Worm (Caenorhabditis elegans): ENCODE results near the gene del-6.

The del-6 gene

DNA sequence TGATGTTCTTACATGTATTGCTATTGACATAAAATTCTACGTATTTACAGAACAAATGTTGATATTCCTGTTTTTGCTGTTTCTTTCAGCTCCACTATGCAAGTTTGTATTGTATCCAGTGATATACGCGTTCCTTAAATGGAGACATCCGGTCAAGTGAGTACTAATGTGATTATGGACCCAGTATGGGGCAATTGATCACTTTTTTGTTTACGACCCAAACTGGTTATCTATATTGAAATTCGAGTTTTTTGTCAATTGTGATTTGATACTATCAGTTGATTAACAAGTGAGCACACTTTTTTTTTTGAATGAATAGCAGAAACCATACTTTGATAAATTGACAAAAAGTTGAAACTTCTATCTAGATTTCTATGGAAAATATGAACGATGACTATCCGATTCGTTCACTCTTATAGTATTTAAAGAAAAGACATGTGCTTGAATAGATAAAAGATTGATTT, 9.2 kb downstream of the del-6 start, which contains the start of gene T21C9.6:
TSS of gene T21C9.6 (plus strand) at position 51 of the 464 bp plus-strand sequence.
- no peak for TF ChIP-seq ztf-23 (GFP tag; IDR thresholded peaks at IDR 0.05)
- no peak for TF ChIP-seq flt-1 (GFP tag; IDR thresholded peaks at IDR 0.05)
- no peak for TF ChIP-seq klf-2 (GFP tag; conservative IDR thresholded peaks at IDR 0.05)
- no peak for TF ChIP-seq cog-1 (tag; optimal IDR thresholded peaks at IDR 0.05)
- no peak for TF ChIP-seq ztf-29 (GFP tag; IDR thresholded peaks at IDR 0.05)
- no peak for TF ChIP-seq med-1 (GFP tag; optimal IDR thresholded peaks at IDR 0.05; ENCODE audit: insufficient read depth)
- TF ChIP-seq tab-1 (GFP tag; IDR thresholded peaks at IDR 0.05), result no peak
- no peak for TF ChIP-seq ref-1 (GFP tag; conservative IDR thresholded peaks at IDR 0.05)
- TF ChIP-seq T22C8.4 (GFP tag; IDR thresholded peaks at IDR 0.05), result no peak

DNA sequence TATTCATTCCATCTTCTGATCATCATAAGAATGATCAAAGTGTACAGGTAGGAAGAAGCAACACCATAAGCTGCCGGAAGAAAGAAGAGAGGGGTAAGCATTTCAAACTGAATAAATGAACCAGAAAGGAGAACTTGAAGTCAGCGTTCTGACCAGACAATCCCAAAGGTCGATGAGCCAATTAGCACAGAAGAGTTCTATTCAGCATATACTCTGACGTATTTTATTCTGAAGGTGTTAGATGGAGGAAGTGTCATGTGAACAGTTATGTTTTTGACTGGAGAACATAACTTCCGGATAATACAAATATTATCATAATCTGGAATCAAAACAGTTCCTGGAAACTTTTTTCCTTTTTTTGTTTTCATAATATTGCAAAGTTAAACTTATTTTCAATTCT, 16.0 kb downstream of the del-6 start, which contains the start of gene srg-32:
TSS of gene srg-32 (minus strand) at position 101 of the 400 bp plus-strand sequence.
- TF ChIP-seq flt-1 (GFP tag; IDR thresholded peaks at IDR 0.05), result no peak
- no peak for TF ChIP-seq med-1 (GFP tag; optimal IDR thresholded peaks at IDR 0.05; ENCODE audit: insufficient read depth)
- TF ChIP-seq cog-1 (tag; optimal IDR thresholded peaks at IDR 0.05), result no peak
- TF ChIP-seq ref-1 (GFP tag; conservative IDR thresholded peaks at IDR 0.05), result no peak
- no peak for TF ChIP-seq ztf-29 (GFP tag; IDR thresholded peaks at IDR 0.05)
- TF ChIP-seq ztf-23 (GFP tag; IDR thresholded peaks at IDR 0.05), result no peak
- TF ChIP-seq T22C8.4 (GFP tag; IDR thresholded peaks at IDR 0.05), result no peak
- no peak for TF ChIP-seq tab-1 (GFP tag; IDR thresholded peaks at IDR 0.05)
- no peak for TF ChIP-seq klf-2 (GFP tag; conservative IDR thresholded peaks at IDR 0.05)

DNA sequence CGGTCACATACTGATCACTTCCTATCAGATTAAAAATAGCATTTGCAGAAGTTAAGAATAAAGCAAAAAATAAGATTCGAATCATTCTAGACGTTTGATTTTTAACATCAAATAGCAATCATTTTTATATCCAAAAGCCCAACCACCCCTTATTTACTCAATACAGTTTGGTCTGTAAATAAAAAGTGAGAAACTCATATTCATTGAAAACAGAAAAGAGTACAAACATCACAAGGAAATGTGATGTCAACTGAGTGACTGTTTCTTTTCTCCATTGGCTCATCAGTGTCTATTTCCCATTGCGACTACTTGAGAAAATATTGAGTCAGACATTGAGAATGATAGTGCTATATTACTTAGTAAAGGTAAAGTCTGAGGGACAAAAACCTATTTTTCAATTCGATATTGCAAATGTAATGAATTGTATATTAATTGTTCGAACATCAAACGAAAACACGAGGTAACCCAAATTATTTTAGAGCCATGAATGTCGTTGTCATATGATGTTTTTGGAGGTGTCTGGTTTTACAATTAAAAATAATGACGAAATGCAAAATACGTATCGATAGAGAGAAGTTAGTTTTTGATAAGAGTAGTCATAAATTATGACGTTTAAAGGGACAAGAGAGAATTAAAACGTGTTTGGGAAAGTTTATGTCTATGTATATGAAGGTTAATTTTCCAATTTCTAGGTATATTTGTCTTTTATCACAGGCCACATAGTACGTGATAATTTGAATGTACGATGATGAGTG, 17.2 kb downstream of the del-6 start, which contains the start of gene ttr-23:
TSS of gene ttr-23 (minus strand) at position 87 of the 755 bp plus-strand sequence.
- TF ChIP-seq T22C8.4 (GFP tag; IDR thresholded peaks at IDR 0.05) (no peak), cog-1 (tag; optimal IDR thresholded peaks at IDR 0.05) (no peak), ref-1 (GFP tag; conservative IDR thresholded peaks at IDR 0.05) (no peak), med-1 (GFP tag; optimal IDR thresholded peaks at IDR 0.05; ENCODE audit: insufficient read depth) (no peak), ztf-29 (GFP tag; IDR thresholded peaks at IDR 0.05) (no peak), ztf-23 (GFP tag; IDR thresholded peaks at IDR 0.05) (no peak), klf-2 (GFP tag; conservative IDR thresholded peaks at IDR 0.05) (no peak), tab-1 (GFP tag; IDR thresholded peaks at IDR 0.05) (no peak), flt-1 (GFP tag; IDR thresholded peaks at IDR 0.05) (no peak)

DNA sequence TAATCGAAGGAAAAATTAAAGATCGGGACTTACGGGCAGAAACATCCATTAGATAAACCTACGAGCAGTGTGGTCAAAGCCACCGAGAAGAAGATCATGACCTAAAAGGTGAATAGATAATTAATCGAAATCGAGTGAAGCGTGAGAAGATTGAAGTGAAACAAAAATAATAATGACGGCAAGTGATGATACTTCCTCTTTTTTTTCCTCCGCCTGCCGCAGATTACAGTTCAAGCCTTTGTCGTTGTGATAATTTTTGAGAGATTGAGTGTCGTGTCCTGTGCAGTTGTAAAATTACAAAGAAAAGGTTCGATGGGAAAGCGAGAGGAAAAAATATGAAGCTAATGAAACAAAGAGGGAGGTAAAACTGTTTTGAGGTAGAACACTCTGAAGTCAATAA, 19.8 kb downstream of the del-6 start, which contains the start of gene T21C9.9:
TSS of gene T21C9.9 (minus strand) at position 101 of the 400 bp plus-strand sequence.
- no peak for TF ChIP-seq cog-1 (tag; optimal IDR thresholded peaks at IDR 0.05)
- TF ChIP-seq med-1 (GFP tag; optimal IDR thresholded peaks at IDR 0.05; ENCODE audit: insufficient read depth), result no peak
- TF ChIP-seq klf-2 (GFP tag; conservative IDR thresholded peaks at IDR 0.05), result no peak
- no peak for TF ChIP-seq ztf-23 (GFP tag; IDR thresholded peaks at IDR 0.05)
- TF ChIP-seq ztf-29 (GFP tag; IDR thresholded peaks at IDR 0.05), result no peak
- no peak for TF ChIP-seq ref-1 (GFP tag; conservative IDR thresholded peaks at IDR 0.05)
- no peak for TF ChIP-seq flt-1 (GFP tag; IDR thresholded peaks at IDR 0.05)
- no peak for TF ChIP-seq tab-1 (GFP tag; IDR thresholded peaks at IDR 0.05)
- TF ChIP-seq T22C8.4 (GFP tag; IDR thresholded peaks at IDR 0.05), result no peak

DNA sequence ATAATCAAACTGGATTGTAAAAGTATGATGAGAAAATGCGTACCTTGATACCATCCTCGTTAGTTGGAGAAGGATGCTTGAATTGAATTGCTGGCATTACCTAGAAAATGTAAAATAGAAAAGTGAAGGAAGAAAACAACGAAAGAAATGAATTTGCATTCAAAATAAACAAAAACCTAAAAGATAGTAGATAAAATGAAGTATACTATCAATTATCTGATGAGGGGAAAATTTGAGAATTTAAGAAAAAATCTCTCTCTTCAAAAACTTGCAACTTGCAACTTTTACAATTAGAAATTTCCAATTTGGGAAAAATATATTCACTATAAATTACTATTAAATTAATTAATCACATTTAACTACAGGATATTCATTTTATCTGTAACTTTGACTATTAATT, 22.1 kb downstream of the del-6 start, which contains the start of gene T21C9.11:
TSS of gene T21C9.11 (minus strand) at position 101 of the 400 bp plus-strand sequence.
- no peak for TF ChIP-seq ztf-23 (GFP tag; IDR thresholded peaks at IDR 0.05)
- no peak for TF ChIP-seq ztf-29 (GFP tag; IDR thresholded peaks at IDR 0.05)
- no peak for TF ChIP-seq klf-2 (GFP tag; conservative IDR thresholded peaks at IDR 0.05)
- TF ChIP-seq flt-1 (GFP tag; IDR thresholded peaks at IDR 0.05), result no peak
- TF ChIP-seq T22C8.4 (GFP tag; IDR thresholded peaks at IDR 0.05), result no peak
- no peak for TF ChIP-seq tab-1 (GFP tag; IDR thresholded peaks at IDR 0.05)
- TF ChIP-seq cog-1 (tag; optimal IDR thresholded peaks at IDR 0.05), result no peak
- TF ChIP-seq med-1 (GFP tag; optimal IDR thresholded peaks at IDR 0.05; ENCODE audit: insufficient read depth), result no peak
- no peak for TF ChIP-seq ref-1 (GFP tag; conservative IDR thresholded peaks at IDR 0.05)

DNA sequence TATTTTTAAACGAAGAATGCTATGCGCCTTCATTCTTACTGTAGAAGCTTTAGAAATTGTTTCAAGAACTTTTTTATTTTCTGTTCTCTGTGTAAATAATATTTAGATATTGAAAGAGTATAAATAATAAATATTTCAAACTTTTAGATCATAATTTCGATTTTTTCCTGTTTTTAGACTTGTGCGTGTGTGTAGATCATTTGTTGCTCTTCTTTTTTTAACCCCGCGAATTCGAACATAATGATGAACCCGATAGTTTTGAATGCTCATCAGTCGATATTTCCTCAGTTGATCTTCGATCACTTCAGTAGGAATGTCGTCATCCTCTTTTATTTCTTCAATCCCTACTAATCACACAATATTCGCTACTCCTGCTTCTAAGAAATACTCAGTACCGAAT, 24.5 kb downstream of the del-6 start, which contains the start of gene T21C9.13:
TSS of gene T21C9.13 (plus strand) at position 33 of the 400 bp plus-strand sequence.
- no peak for TF ChIP-seq ref-1 (GFP tag; conservative IDR thresholded peaks at IDR 0.05)

DNA sequence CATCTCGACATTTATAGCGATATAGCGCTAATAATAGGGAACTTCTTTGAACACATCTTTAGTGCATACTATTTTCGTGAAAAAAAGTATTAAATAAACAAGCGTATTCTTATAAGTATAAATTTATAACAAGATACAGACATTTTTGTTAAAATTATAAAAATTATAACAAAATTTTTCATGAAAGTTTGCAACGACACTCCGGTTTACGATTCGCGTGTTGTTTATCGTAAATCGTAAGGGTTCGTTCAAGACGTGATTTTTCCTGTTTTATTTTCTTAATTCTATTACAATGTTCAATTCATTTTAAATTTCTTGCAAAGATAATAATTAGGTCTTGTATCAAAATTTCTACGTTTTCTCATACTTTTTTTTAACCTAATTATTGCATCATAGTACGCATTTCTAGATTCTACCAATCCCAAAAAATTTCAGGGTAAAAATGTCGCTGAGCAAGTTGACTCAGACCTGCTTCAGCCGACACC, 26.0 kb downstream of the del-6 start, which contains the start of gene scpl-4:
TSS of gene scpl-4 (plus strand) at position 435 of the 485 bp plus-strand sequence.
- no peak for TF ChIP-seq cog-1 (tag; optimal IDR thresholded peaks at IDR 0.05)
- TF ChIP-seq T22C8.4 (GFP tag; IDR thresholded peaks at IDR 0.05), result no peak
- no peak for TF ChIP-seq ztf-23 (GFP tag; IDR thresholded peaks at IDR 0.05)
- TF ChIP-seq ref-1 (GFP tag; conservative IDR thresholded peaks at IDR 0.05), result no peak
- TF ChIP-seq ztf-29 (GFP tag; IDR thresholded peaks at IDR 0.05), result no peak
- no peak for TF ChIP-seq med-1 (GFP tag; optimal IDR thresholded peaks at IDR 0.05; ENCODE audit: insufficient read depth)
- no peak for TF ChIP-seq flt-1 (GFP tag; IDR thresholded peaks at IDR 0.05)
- TF ChIP-seq tab-1 (GFP tag; IDR thresholded peaks at IDR 0.05), result no peak
- no peak for TF ChIP-seq klf-2 (GFP tag; conservative IDR thresholded peaks at IDR 0.05)

DNA sequence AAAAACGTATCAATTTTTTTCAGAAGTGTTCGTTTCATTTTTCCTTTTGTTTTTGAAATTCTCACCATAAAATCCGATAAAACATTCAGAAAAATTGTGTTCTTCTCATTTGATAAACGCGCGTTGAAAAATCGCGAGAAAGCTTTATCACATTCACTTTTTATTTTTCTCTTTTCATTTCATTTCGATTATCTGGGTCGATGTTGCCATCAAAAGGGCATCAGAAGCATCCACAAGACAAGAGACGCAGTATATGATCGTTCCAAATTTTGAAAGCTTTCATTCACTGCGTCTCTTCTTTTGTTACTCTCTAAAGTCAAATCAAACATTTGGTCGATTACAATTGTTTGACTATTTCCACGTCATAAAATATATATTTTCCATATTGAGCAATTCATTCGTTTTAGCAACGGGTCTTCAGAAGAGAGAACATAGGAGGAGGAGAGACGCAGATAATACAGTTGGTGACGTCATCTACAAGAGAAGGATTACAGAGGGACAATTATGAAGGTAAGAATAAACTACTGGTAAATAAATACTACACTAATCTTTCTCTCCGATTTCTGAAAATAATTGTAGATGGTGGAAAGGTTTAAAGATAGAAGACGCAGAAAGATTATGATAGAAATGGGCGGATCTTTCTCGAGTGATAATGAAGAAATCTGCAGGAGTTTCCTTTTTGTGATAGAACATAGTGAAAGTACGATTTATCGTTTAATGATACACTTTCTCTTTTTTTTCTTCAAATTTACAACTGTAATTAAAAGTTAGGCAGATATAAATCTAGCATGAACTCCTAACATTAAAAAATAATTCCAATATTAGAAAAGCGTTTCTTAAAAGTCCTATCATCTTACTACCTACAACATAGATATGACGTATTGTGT, 29.6 kb downstream of the del-6 start, which contains the start of gene H27A22.1:
TSS of gene H27A22.1 (plus strand) at position 505 of the 887 bp plus-strand sequence.
- TF ChIP-seq med-1 (GFP tag; optimal IDR thresholded peaks at IDR 0.05; ENCODE audit: insufficient read depth) (no peak), ref-1 (GFP tag; conservative IDR thresholded peaks at IDR 0.05) (no peak), klf-2 (GFP tag; conservative IDR thresholded peaks at IDR 0.05) (no peak), ztf-23 (GFP tag; IDR thresholded peaks at IDR 0.05) (no peak), flt-1 (GFP tag; IDR thresholded peaks at IDR 0.05) (no peak), T22C8.4 (GFP tag; IDR thresholded peaks at IDR 0.05) (no peak), cog-1 (tag; optimal IDR thresholded peaks at IDR 0.05) (no peak)

Measured in whole organism, midembryonic.